Fruit fly (Drosophila melanogaster): ENCODE data around the gene crn.

crn gene

dm6 chrX:2289134-2289533, 39.4 kb upstream of the crn start:
- TF ChIP-seq bsh (GFP tag; optimal IDR thresholded peaks at IDR 0.05) (peak in 1 of 2 experiments; percentile 98), CG16779 (GFP tag; IDR thresholded peaks at IDR 0.05) (no peak), slp2 (GFP tag; optimal IDR thresholded peaks at IDR 0.05) (no peak), CG11093 (GFP tag; IDR thresholded peaks at IDR 0.05) (no peak), Sry-β (GFP tag; optimal IDR thresholded peaks at IDR 0.05) (no peak), nom (GFP tag; optimal IDR thresholded peaks at IDR 0.05) (peak; percentile 99), CG9876 (GFP tag; optimal IDR thresholded peaks at IDR 0.05) (no peak), pum (GFP tag; optimal IDR thresholded peaks at IDR 0.05) (no peak), CG31365 (tag; optimal IDR thresholded peaks at IDR 0.05) (no peak), CG7963 (GFP tag; IDR thresholded peaks at IDR 0.05; ENCODE audit: partially characterized antibody) (no peak), CG34376 (GFP tag; optimal IDR thresholded peaks at IDR 0.05) (no peak), br (optimal IDR thresholded peaks at IDR 0.05) (no peak), CG14050 (GFP tag; IDR thresholded peaks at IDR 0.05) (no peak), CG4282 (GFP tag; optimal IDR thresholded peaks at IDR 0.05) (no peak), eyg (GFP tag; optimal IDR thresholded peaks at IDR 0.05) (no peak), CG13424 (tag; optimal IDR thresholded peaks at IDR 0.05) (no peak), sqz (GFP tag; optimal IDR thresholded peaks at IDR 0.05) (peak; percentile 56), luna (GFP tag; optimal IDR thresholded peaks at IDR 0.05) (no peak), Bdp1 (GFP tag; optimal IDR thresholded peaks at IDR 0.05) (no peak), Drgx (GFP tag; IDR thresholded peaks at IDR 0.05) (peak; percentile 90), Sox100B (GFP tag; optimal IDR thresholded peaks at IDR 0.05) (no peak), Nf-YB (GFP tag; optimal IDR thresholded peaks at IDR 0.05) (no peak), trh (GFP tag; optimal IDR thresholded peaks at IDR 0.05) (no peak), chinmo (GFP tag; IDR thresholded peaks at IDR 0.05; ENCODE audit: partially characterized antibody) (0 out of 4 replicates have a peak, but pooled peaks have one; percentile 27), CG8290 (GFP tag; optimal IDR thresholded peaks at IDR 0.05) (no peak), CG8290 (tag; optimal IDR thresholded peaks at IDR 0.05) (no peak), CG4360 (GFP tag; IDR thresholded peaks at IDR 0.05) (peak; percentile 97), tna (GFP tag; IDR thresholded peaks at IDR 0.05; ENCODE audit: partially characterized antibody) (no peak), CG4328 (GFP tag; optimal IDR thresholded peaks at IDR 0.05) (no peak), CG7271 (tag; optimal IDR thresholded peaks at IDR 0.05) (no peak), corto (GFP tag; optimal IDR thresholded peaks at IDR 0.05) (no peak), cg (GFP tag; optimal IDR thresholded peaks at IDR 0.05) (peak; percentile 9), CG14441 (GFP tag; IDR thresholded peaks at IDR 0.05) (no peak)

DNA sequence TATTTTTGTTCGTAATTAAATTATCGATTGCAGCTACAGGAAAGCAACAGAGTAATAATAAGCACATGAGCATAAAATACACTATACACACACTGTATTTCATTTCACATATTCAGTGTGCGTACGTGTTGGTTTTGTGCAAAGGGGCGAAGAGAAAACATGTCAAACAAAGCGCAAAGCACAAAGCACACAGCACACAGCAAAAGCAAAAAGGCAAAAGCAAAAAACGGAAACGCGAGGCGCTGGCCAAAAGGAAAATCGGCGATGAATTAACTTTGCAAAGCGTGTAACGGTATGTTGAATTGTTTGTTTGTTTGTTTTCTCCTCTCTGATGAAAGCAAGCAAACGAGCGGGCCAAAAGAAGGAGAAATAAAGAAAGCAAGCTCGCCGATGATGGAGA, 38.5 kb upstream of the crn start:
- peak; percentile 35 for TF ChIP-seq Ets65A (GFP tag)
- TF ChIP-seq ssp (GFP tag; IDR thresholded peaks at IDR 0.05): no peak
- TF ChIP-seq vvl (GFP tag; IDR thresholded peaks at IDR 0.05): 0 out of 2 replicates have a peak, but pooled peaks have one; percentile 33

DNA sequence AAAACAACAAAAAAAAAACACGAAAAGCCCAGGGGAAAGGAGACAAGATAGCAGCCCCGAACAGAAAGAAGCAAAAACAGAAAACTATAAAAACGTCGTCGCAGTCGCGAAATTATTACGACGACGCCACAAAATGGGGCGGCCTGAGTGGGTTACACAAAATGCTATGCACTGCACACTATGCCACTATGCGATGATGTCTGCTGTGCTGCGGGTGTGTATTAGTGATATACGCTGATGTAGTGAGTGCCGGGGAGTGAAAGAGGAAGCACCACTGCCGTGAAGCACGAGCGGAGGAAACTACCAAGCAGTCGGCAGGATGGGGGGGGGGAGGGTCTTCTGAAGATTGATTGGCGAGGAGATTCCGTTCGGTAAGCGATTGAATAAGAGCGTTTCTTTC, 37.2 kb upstream of the crn start:
- peak; percentile 16; the same call in 1 of the 2 replicates for TF ChIP-seq Drgx (GFP tag; IDR thresholded peaks at IDR 0.05)
- TF ChIP-seq cg (GFP tag; optimal IDR thresholded peaks at IDR 0.05): peak; percentile 15
- no peak for TF ChIP-seq Ssrp (tag; optimal IDR thresholded peaks at IDR 0.05)
- no peak for TF ChIP-seq CG4360 (GFP tag; IDR thresholded peaks at IDR 0.05)
- TF ChIP-seq crol (GFP tag; IDR thresholded peaks at IDR 0.05): peak; percentile 76
- TF ChIP-seq chinmo (GFP tag; IDR thresholded peaks at IDR 0.05; ENCODE audit: partially characterized antibody): peak; percentile 75; the same call in 1 of the 4 replicates
- no peak for TF ChIP-seq CG14441 (GFP tag; IDR thresholded peaks at IDR 0.05)
- TF ChIP-seq nom (GFP tag; optimal IDR thresholded peaks at IDR 0.05): peak; percentile 13
- TF ChIP-seq bsh (GFP tag; optimal IDR thresholded peaks at IDR 0.05): peak in 1 of 2 experiments; percentile 18
- TF ChIP-seq Pdp1 (GFP tag; optimal IDR thresholded peaks at IDR 0.05): peak in 1 of 2 experiments; percentile 51
- TF ChIP-seq zfh1 (GFP tag; IDR thresholded peaks at IDR 0.05): 0 out of 3 replicates have a peak, but pooled peaks have one; percentile 8
- TF ChIP-seq bcd (GFP tag; optimal IDR thresholded peaks at IDR 0.05): no peak
